Worm (Caenorhabditis elegans) whole organism, L2 larva: Measurements from ENCODE around the gene F53B2.8.

ENCODE experiments used
- F13H6.1 ChIP-seq: sonication (generic microtip); optimal IDR thresholded peaks from 2 replicates; lab custom pipeline; 2016; ENCODE audit warnings: missing genetic modification characterization, missing compliant biosample characterization
- R02D3.7 ChIP-seq: fragments of 150-350 bp; optimal IDR thresholded peaks from 2 replicates; lab custom pipeline; 2014; ENCODE audit warnings: missing biosample characterization, missing genetic modification characterization
- elt-3 ChIP-seq: sonication (generic microtip); optimal IDR thresholded peaks from 2 replicates; lab custom pipeline; 2017; ENCODE audit warnings: missing biosample characterization, missing genetic modification characterization
- mdl-1 ChIP-seq, 2 experiments: fragments of 150-350 bp in 1 of 2; sonication (generic microtip) in 1 of 2; optimal IDR thresholded peaks; 2 replicates each; lab custom pipeline; 2017; ENCODE audit warnings: missing biosample characterization in 2 of 2, missing genetic modification characterization in 2 of 2
- snpc-4 ChIP-seq: fragments of 150-350 bp; optimal IDR thresholded peaks from 2 replicates; lab custom pipeline; 2014; ENCODE audit warnings: missing biosample characterization, missing genetic modification characterization
- unc-62 ChIP-seq: fragments of 150-350 bp; optimal IDR thresholded peaks from 2 replicates; lab custom pipeline; 2014; ENCODE audit warnings: missing biosample characterization, missing genetic modification reagents, missing genetic modification characterization
- ztf-1 ChIP-seq: fragments of 200-800 bp; sonication (Bioruptor generic); conservative IDR thresholded peaks from 2 replicates; pipeline ENCODE4 v1.3.6; 2022; ENCODE audit warnings: missing genetic modification characterization, missing compliant biosample characterization
- ztf-11 ChIP-seq: sonication (generic microtip); optimal IDR thresholded peaks from 2 replicates; lab custom pipeline; 2017; ENCODE audit warnings: missing biosample characterization, missing genetic modification characterization

DNA sequence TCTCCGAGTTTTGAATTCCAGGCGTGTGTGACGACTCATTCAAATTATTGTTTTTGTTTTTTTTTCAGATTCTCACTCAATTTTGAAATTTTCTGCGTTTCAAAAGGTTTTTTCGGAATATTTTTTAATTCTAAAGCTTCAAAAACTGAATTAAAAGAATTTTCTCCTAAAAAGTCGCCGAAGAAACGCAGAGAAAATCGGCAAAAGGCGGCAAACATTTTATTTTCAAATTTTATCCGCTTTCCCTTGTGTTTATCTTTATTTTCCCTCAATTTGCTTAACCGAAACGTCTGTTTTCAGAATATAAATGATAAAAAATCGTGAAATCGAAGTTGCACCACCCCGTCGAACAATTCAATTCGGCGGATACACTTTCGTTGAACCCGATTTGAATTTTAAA lies 36.7 kb downstream of the F53B2.8 start, which contains the start of gene him-6:
- TF ChIP-seq elt-3 (tag; lab: Kevin White, UChicago) (no peak), snpc-4 (no peak), ztf-1 (no peak), mdl-1 (tag; optimal IDR thresholded peaks at IDR 0.05; lab: Kevin White, UChicago) (no peak), unc-62 (GFP tag; lab: Kevin White, UChicago) (no peak), ztf-11 (tag; lab: Kevin White, UChicago) (no peak), R02D3.7 (tag; lab: Kevin White, UChicago) (no peak), F13H6.1 (no peak)
